Fruit fly (Drosophila melanogaster) whole organism: ENCODE results near the gene CG9743.

Experiments used
- CG8478 ChIP-seq: fragments of >200 bp; optimal IDR thresholded peaks from 2 replicates; lab custom pipeline; 2018; ENCODE audit warnings: inconsistent platforms
- Dll ChIP-seq: fragments of >200 bp; optimal IDR thresholded peaks from 2 replicates; lab custom pipeline; 2017
- psq ChIP-seq: fragments of >200 bp; optimal IDR thresholded peaks from 2 replicates; lab custom pipeline; 2017
- usp ChIP-seq: fragments of >200 bp; optimal IDR thresholded peaks from 2 replicates; lab custom pipeline; 2017; ENCODE audit warnings: missing biosample characterization, missing genetic modification characterization, mixed read lengths

- no peak for TF ChIP-seq CG8478 (lab: Kevin White, UChicago)
- no peak for TF ChIP-seq psq (lab: Kevin White, UChicago)
- no peak for TF ChIP-seq usp (GFP tag; lab: Kevin White, UChicago)
- TF ChIP-seq Dll (lab: Kevin White, UChicago): no peak
Measured at dm6 chr3R:30200091-30200698, 2.6 kb downstream of the CG9743 start.
